Fruit fly (Drosophila melanogaster): ENCODE results near the gene pip.
A peak's percentile ranks its signal among the peaks of the same experiment; 100 is the strongest.

The pip gene

DNA sequence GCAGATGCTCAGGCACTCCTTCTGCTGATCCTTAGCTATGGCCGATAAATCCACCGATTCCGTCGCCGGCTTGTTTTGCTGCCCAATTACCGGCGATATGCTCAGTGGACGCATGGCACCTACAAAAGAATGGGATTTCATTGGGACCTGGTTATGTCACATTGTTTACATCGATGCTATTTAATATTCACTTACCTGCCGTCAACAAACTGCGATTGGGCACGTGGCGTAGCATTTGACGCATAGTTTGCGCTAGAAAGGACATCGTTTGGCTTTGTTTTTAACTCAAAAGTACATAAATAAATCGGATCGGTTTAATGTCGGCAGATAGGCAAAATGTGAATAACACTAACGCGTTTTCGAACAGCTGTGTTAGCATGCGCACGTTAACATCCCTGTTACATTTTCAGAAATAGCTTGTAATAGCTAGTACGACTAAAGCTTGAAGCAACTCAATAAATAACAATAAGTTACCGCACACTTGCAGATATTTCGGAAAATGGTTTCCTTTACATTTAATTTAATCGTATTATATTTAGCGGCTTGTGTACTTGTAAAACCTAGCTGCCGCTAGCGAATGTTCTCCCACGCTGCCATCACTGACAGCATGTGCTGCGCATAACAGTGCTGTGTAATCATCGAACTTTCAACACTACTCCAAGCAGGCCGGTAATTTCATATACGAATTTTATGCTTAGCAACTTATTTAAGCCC lies 82.5 kb downstream of the pip start, which contains the start of the genes mRpL21 and rept (continued):
- TF ChIP-seq CG12155 (GFP tag; optimal IDR thresholded peaks at IDR 0.05) (peak; percentile 54), seq (GFP tag; IDR thresholded peaks at IDR 0.05) (no peak), dati (GFP tag; IDR thresholded peaks at IDR 0.05) (no peak), jigr1 (GFP tag; IDR thresholded peaks at IDR 0.05) (no peak), B-H2 (GFP tag; optimal IDR thresholded peaks at IDR 0.05) (peak; percentile 54), CG2120 (GFP tag; optimal IDR thresholded peaks at IDR 0.05) (peak; percentile 87), HLH54F (GFP tag; optimal IDR thresholded peaks at IDR 0.05) (peak; percentile 71), sqz (GFP tag; optimal IDR thresholded peaks at IDR 0.05) (no peak), tx (GFP tag; optimal IDR thresholded peaks at IDR 0.05) (peak; percentile 50)

DNA sequence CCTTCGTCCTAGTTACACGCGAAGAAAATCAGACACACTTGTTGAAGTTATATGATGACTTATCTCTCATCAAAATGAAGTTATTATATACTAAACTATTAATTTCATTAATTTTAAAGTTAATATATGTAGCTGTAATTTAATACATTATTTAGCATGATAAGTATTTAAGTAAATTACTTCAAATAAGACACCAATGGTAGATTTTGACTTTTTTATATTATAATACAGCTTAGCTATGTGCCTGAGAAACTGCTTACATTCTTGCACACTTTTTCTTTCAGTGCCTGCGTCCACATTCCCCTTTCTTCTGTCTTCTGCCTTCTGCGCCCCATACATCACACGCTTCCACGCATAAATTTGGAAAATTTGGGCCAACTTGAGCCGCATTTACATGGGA lies 85.8 kb downstream of the pip start:
- TF ChIP-seq CG14014 (GFP tag; IDR thresholded peaks at IDR 0.05) (0 out of 2 replicates have a peak, but pooled peaks have one; percentile 10), Ssrp (tag; optimal IDR thresholded peaks at IDR 0.05) (peak; percentile 18), CG17829 (tag; optimal IDR thresholded peaks at IDR 0.05) (peak; percentile 17), CG8388 (GFP tag; optimal IDR thresholded peaks at IDR 0.05) (peak; percentile 41), CG10431 (GFP tag; optimal IDR thresholded peaks at IDR 0.05) (peak; percentile 71), Dp (GFP tag; optimal IDR thresholded peaks at IDR 0.05) (no peak), ap (GFP tag; IDR thresholded peaks at IDR 0.05) (no peak), CG2889 (GFP tag; IDR thresholded peaks at IDR 0.05) (no peak), CG10267 (tag; optimal IDR thresholded peaks at IDR 0.05) (peak; percentile 19), unpg (GFP tag; optimal IDR thresholded peaks at IDR 0.05) (peak; percentile 24), Atf-2 (GFP tag; optimal IDR thresholded peaks at IDR 0.05) (no peak), trem (tag; optimal IDR thresholded peaks at IDR 0.05) (peak; percentile 5), CG7839 (tag; optimal IDR thresholded peaks at IDR 0.05) (peak; percentile 55), CG15269 (tag; optimal IDR thresholded peaks at IDR 0.05) (peak; percentile 37), CG30403 (GFP tag; optimal IDR thresholded peaks at IDR 0.05) (peak; percentile 25), vvl (GFP tag; IDR thresholded peaks at IDR 0.05) (0 out of 2 replicates have a peak, but pooled peaks have one; percentile 13), Xrp1 (GFP tag; IDR thresholded peaks at IDR 0.05) (peak; percentile 27; the same call in 1 of the 2 replicates), Gsc (GFP tag; IDR thresholded peaks at IDR 0.05) (no peak), PHDP (tag; optimal IDR thresholded peaks at IDR 0.05) (peak; percentile 36), cg (GFP tag; optimal IDR thresholded peaks at IDR 0.05) (no peak), dysf (GFP tag; IDR thresholded peaks at IDR 0.05) (0 out of 3 replicates have a peak, but pooled peaks have one; percentile 29), row (GFP tag; IDR thresholded peaks at IDR 0.05) (peak; percentile 43; the same call in 2 of the 3 replicates), phol (tag; optimal IDR thresholded peaks at IDR 0.05) (peak; percentile 47), dmrt11E (tag; optimal IDR thresholded peaks at IDR 0.05) (peak; percentile 1), Xbp1 (GFP tag; optimal IDR thresholded peaks at IDR 0.05) (peak; percentile 12), CG18599 (GFP tag; optimal IDR thresholded peaks at IDR 0.05) (peak; percentile 58), CG13424 (tag; optimal IDR thresholded peaks at IDR 0.05) (peak; percentile 26), CG12942 (GFP tag; optimal IDR thresholded peaks at IDR 0.05) (no peak), Ptx1 (GFP tag; IDR thresholded peaks at IDR 0.05) (0 out of 2 replicates have a peak, but pooled peaks have one; percentile 28), Ets65A (GFP tag) (peak; percentile 4), lab (GFP tag; optimal IDR thresholded peaks at IDR 0.05) (peak; percentile 50), CG18262 (tag; optimal IDR thresholded peaks at IDR 0.05) (peak; percentile 50), CG6854 (GFP tag; optimal IDR thresholded peaks at IDR 0.05) (peak; percentile 15), Sox102F (GFP tag; optimal IDR thresholded peaks at IDR 0.05) (peak; percentile 52), Fer1 (GFP tag; optimal IDR thresholded peaks at IDR 0.05) (peak; percentile 49), CG10979 (tag; optimal IDR thresholded peaks at IDR 0.05) (peak; percentile 53), stc (GFP tag; IDR thresholded peaks at IDR 0.05) (no peak), CG15073 (GFP tag; optimal IDR thresholded peaks at IDR 0.05) (no peak), CG2678 (tag; optimal IDR thresholded peaks at IDR 0.05) (peak; percentile 64)
